Fruit fly (Drosophila melanogaster) whole organism, embryonic: ENCODE measurements around the gene Prx2.

Experiments used
- CG1603 ChIP-seq: fragments of 200-800 bp; sonication (Bioruptor generic); optimal IDR thresholded peaks from 2 replicates; lab custom pipeline; 2019; ENCODE audit warnings: missing biosample characterization, mild to moderate bottlenecking, missing genetic modification characterization, moderate library complexity
- CG3281 ChIP-seq: fragments of 200-800 bp; sonication (Bioruptor generic); optimal IDR thresholded peaks from 3 replicates; lab custom pipeline; 2017; ENCODE audit warnings: missing biosample characterization, mild to moderate bottlenecking, missing genetic modification characterization
- CG4820 ChIP-seq: fragments of 200-800 bp; sonication (Bioruptor generic); optimal IDR thresholded peaks from 3 replicates; lab custom pipeline; 2016; ENCODE audit warnings: missing biosample characterization, missing genetic modification characterization
- CG7745 ChIP-seq: fragments of 200-800 bp; sonication (Bioruptor generic); optimal IDR thresholded peaks from 2 replicates; lab custom pipeline; 2018; ENCODE audit warnings: missing biosample characterization, mild to moderate bottlenecking, missing genetic modification characterization, moderate library complexity
- CoRest ChIP-seq: fragments of 200-800 bp; sonication (Bioruptor generic); optimal IDR thresholded peaks from 3 replicates; lab custom pipeline; 2018; ENCODE audit warnings: missing biosample characterization, mild to moderate bottlenecking, missing genetic modification characterization, moderate library complexity
- HmgD ChIP-seq: fragments of 200-800 bp; sonication (Bioruptor generic); optimal IDR thresholded peaks from 3 replicates; lab custom pipeline; 2016; ENCODE audit warnings: missing biosample characterization, missing genetic modification characterization

DNA sequence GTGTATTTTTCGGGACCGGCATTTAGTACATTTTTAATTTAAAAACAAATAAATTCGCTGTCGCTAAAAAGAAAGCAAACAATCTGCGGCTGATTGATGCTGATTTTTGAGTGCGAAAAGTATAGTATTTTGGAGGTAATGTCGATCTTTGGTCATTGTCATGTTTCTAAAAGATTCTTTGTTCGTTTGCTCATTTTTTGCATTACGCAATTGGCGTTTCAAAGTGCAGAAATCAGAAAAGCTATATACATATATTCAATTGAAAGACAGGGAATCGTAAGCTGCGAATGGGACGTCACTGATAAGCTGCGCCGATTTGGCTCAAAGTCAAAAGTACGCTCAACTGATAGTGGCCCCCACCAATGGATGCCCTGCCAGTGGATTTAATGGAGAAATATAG is 42.9 kb downstream of the Prx2 start:
- no peak for TF ChIP-seq CG7745 (tag; lab: Kevin White, UChicago)
- no peak for TF ChIP-seq CG3281 (GFP tag; lab: Kevin White, UChicago)
- no peak for TF ChIP-seq HmgD
- TF ChIP-seq CoRest, result no peak
- no peak for TF ChIP-seq CG4820 (GFP tag; lab: Kevin White, UChicago)
- no peak for TF ChIP-seq CG1603
